Worm (Caenorhabditis elegans): Measurements from ENCODE around the gene clec-178.

The clec-178 gene

ce11 chrIV:5635551-5635950, 18.2 kb upstream of the clec-178 start, which contains the start of gene srd-13:
Gene srd-13 (minus strand): TSS chrIV:5635651.
- TF ChIP-seq ctbp-1 (GFP tag; IDR thresholded peaks at IDR 0.05) (no peak), spr-1 (tag; optimal IDR thresholded peaks at IDR 0.05) (no peak)

ce11 chrIV:5645514-5646052, 8.2 kb upstream of the clec-178 start, which contains the start of the genes srd-8 and B0547.2:
Gene srd-8 (minus strand): TSS chrIV:5645614.
Gene B0547.2 (plus strand): TSS chrIV:5646002.
- no peak for TF ChIP-seq tra-1 (GFP tag; IDR thresholded peaks at IDR 0.05)
- no peak for TF ChIP-seq daf-19 (GFP tag; conservative IDR thresholded peaks at IDR 0.05)
- no peak for TF ChIP-seq fos-1 (tag; optimal IDR thresholded peaks at IDR 0.05)
- TF ChIP-seq mep-1 (tag; optimal IDR thresholded peaks at IDR 0.05) = no peak
- no peak for TF ChIP-seq Y105C5A.15 (GFP tag; IDR thresholded peaks at IDR 0.05)
- TF ChIP-seq hlh-11 (tag; optimal IDR thresholded peaks at IDR 0.05) = no peak
- TF ChIP-seq Y5F2A.4 (GFP tag; optimal IDR thresholded peaks at IDR 0.05) = no peak
- no peak for TF ChIP-seq zip-2 (tag; optimal IDR thresholded peaks at IDR 0.05)
- no peak for TF ChIP-seq ZK546.5 (tag; optimal IDR thresholded peaks at IDR 0.05)
- TF ChIP-seq fkh-10 (GFP tag; optimal IDR thresholded peaks at IDR 0.05) = no peak
- TF ChIP-seq lim-7 (GFP tag; IDR thresholded peaks at IDR 0.05) = no peak
- TF ChIP-seq nhr-42 (GFP tag; IDR thresholded peaks at IDR 0.05) = no peak

- TF ChIP-seq D1046.2 (GFP tag; IDR thresholded peaks at IDR 0.05) = no peak
- no peak for TF ChIP-seq mdt-29 (GFP tag; IDR thresholded peaks at IDR 0.05)
- no peak for TF ChIP-seq daf-16 (GFP tag; optimal IDR thresholded peaks at IDR 0.05)
- peak; percentile 59 for TF ChIP-seq daf-16 (tag; optimal IDR thresholded peaks at IDR 0.05)
- no peak for TF ChIP-seq F49E8.2 (tag; optimal IDR thresholded peaks at IDR 0.05; ENCODE audit: borderline replicate concordance)
- TF ChIP-seq ama-1 (optimal IDR thresholded peaks at IDR 0.05) = no peak
- TF ChIP-seq lin-15B (tag; optimal IDR thresholded peaks at IDR 0.05) = no peak
- no peak for TF ChIP-seq nhr-10 (tag; optimal IDR thresholded peaks at IDR 0.05)
- no peak for TF ChIP-seq zfp-2 (tag; optimal IDR thresholded peaks at IDR 0.05)
- TF ChIP-seq R02D3.7 (tag; optimal IDR thresholded peaks at IDR 0.05) = peak; percentile 64
- TF ChIP-seq nhr-25 (tag; optimal IDR thresholded peaks at IDR 0.05; ENCODE audit: borderline replicate concordance, insufficient read depth) = no peak
- TF ChIP-seq daf-19 (GFP tag; conservative IDR thresholded peaks at IDR 0.05) = no peak
- no peak for TF ChIP-seq dmd-9 (GFP tag; IDR thresholded peaks at IDR 0.05)
- peak; percentile 12 for TF ChIP-seq dpl-1 (GFP tag; optimal IDR thresholded peaks at IDR 0.05)
- TF ChIP-seq zip-11 (GFP tag; IDR thresholded peaks at IDR 0.05) = no peak
- no peak for TF ChIP-seq zag-1 (tag; optimal IDR thresholded peaks at IDR 0.05)
- TF ChIP-seq Y48G9A.11 (GFP tag; IDR thresholded peaks at IDR 0.05) = peak; percentile 92
- TF ChIP-seq unc-39 (tag; optimal IDR thresholded peaks at IDR 0.05) = no peak
- TF ChIP-seq arid-1 (GFP tag; conservative IDR thresholded peaks at IDR 0.05) = no peak
- peak; percentile 93 for TF ChIP-seq T20F7.1 (GFP tag; optimal IDR thresholded peaks at IDR 0.05)
- TF ChIP-seq nhr-237 (tag; optimal IDR thresholded peaks at IDR 0.05) = no peak
- no peak for TF ChIP-seq rbr-2 (tag; optimal IDR thresholded peaks at IDR 0.05)
- TF ChIP-seq hlh-30 (tag; optimal IDR thresholded peaks at IDR 0.05; ENCODE audit: insufficient read depth) = peak; percentile 19
- no peak for TF ChIP-seq ceh-82 (tag; optimal IDR thresholded peaks at IDR 0.05)
These were observed 4.6 kb upstream of the clec-178 start, which contains the start of gene csn-5 for ce11 chrIV:5649073-5649583. Gene csn-5 (plus strand): TSS chrIV:5649533.

ce11 chrIV:5650761-5651332, 2.9 kb upstream of the clec-178 start:
- TF ChIP-seq saeg-2 (GFP tag; IDR thresholded peaks at IDR 0.05) (no peak), mep-1 (tag; optimal IDR thresholded peaks at IDR 0.05) (peak; percentile 14), skn-1 (tag; optimal IDR thresholded peaks at IDR 0.05) (no peak), zfp-2 (tag; optimal IDR thresholded peaks at IDR 0.05) (no peak), mdl-1 (tag; optimal IDR thresholded peaks at IDR 0.05) (no peak), rbr-2 (tag; optimal IDR thresholded peaks at IDR 0.05) (no peak), ceh-82 (tag; optimal IDR thresholded peaks at IDR 0.05) (no peak), lin-39 (tag; optimal IDR thresholded peaks at IDR 0.05) (no peak), egl-27 (tag; optimal IDR thresholded peaks at IDR 0.05) (no peak), madf-5 (GFP tag; IDR thresholded peaks at IDR 0.05) (0 out of 4 replicates have a peak, but pooled peaks of 1 of the 2 experiments have one; percentile 18), ceh-28 (tag; optimal IDR thresholded peaks at IDR 0.05) (no peak), F26F4.8 (GFP tag; conservative IDR thresholded peaks at IDR 0.05) (no peak), dve-1 (tag; optimal IDR thresholded peaks at IDR 0.05; ENCODE audit: insufficient read depth) (peak; percentile 29), hif-1 (tag; optimal IDR thresholded peaks at IDR 0.05) (no peak)
